Worm (Caenorhabditis elegans): ENCODE measurements around the gene nspc-18.
"Not testable (repeated sequence)": the region's sequence is repeated elsewhere in the genome, so short reads cannot be mapped to it uniquely, and the experiment has no call there.

The nspc-18 gene

ce11 chrX:14537625-14538024, 10.2 kb upstream of the nspc-18 start:
- TF ChIP-seq aly-1 (tag; optimal IDR thresholded peaks at IDR 0.05) (no peak), pes-1 (GFP tag; IDR thresholded peaks at IDR 0.05) (no peak), ceh-36 (tag; optimal IDR thresholded peaks at IDR 0.05) (no peak), ama-1 (optimal IDR thresholded peaks at IDR 0.05) (no peak), tra-4 (tag; optimal IDR thresholded peaks at IDR 0.05) (no peak), tbx-11 (GFP tag; IDR thresholded peaks at IDR 0.05) (no peak), F13C5.2 (tag; optimal IDR thresholded peaks at IDR 0.05) (no peak), hnd-1 (tag; optimal IDR thresholded peaks at IDR 0.05) (no peak), hmg-4 (GFP tag; optimal IDR thresholded peaks at IDR 0.05) (no peak), B0310.2 (tag; optimal IDR thresholded peaks at IDR 0.05) (no peak), scrt-1 (GFP tag; IDR thresholded peaks at IDR 0.05) (no peak), sea-1 (GFP tag; conservative IDR thresholded peaks at IDR 0.05) (no peak), tbx-37 (GFP tag; conservative IDR thresholded peaks at IDR 0.05) (no peak), ceh-13 (GFP tag; optimal IDR thresholded peaks at IDR 0.05) (no peak), ets-7 (tag; optimal IDR thresholded peaks at IDR 0.05) (no peak), flt-1 (GFP tag; IDR thresholded peaks at IDR 0.05) (no peak), hmbx-1 (tag; optimal IDR thresholded peaks at IDR 0.05) (no peak)

ce11 chrX:14535913-14536312, 8.5 kb upstream of the nspc-18 start:
- TF ChIP-seq aly-1 (tag; optimal IDR thresholded peaks at IDR 0.05): no peak
- TF ChIP-seq ceh-36 (tag; optimal IDR thresholded peaks at IDR 0.05): no peak
- TF ChIP-seq hmbx-1 (tag; optimal IDR thresholded peaks at IDR 0.05): no peak
- TF ChIP-seq ama-1 (optimal IDR thresholded peaks at IDR 0.05): no peak
- TF ChIP-seq tra-4 (tag; optimal IDR thresholded peaks at IDR 0.05): no peak
- no peak for TF ChIP-seq scrt-1 (GFP tag; IDR thresholded peaks at IDR 0.05)
- TF ChIP-seq B0310.2 (tag; optimal IDR thresholded peaks at IDR 0.05): no peak
- no peak for TF ChIP-seq pes-1 (GFP tag; IDR thresholded peaks at IDR 0.05)
- no peak for TF ChIP-seq flt-1 (GFP tag; IDR thresholded peaks at IDR 0.05)
- TF ChIP-seq ets-7 (tag; optimal IDR thresholded peaks at IDR 0.05): no peak

DNA sequence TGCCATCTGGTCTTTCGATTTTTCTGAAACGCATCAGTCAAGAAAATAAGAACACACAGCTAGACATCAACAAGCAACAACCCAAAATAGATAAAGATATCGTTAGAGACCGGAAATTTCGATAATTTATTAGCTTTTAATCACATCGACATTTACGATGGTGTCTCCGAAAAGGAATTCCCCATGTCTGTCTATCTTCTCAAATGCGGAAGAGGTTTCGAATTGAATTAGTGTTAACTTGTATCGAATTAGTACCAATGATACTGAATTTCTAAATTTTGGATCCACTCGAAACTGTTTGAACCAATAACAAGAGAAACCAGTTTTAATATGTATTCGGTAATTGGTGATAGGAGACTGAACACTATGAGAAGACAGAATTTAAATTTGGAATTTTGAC, 7.1 kb upstream of the nspc-18 start:
- TF ChIP-seq ets-7 (tag; optimal IDR thresholded peaks at IDR 0.05): no peak
- no peak for TF ChIP-seq hmbx-1 (tag; optimal IDR thresholded peaks at IDR 0.05)
- no peak for TF ChIP-seq F13C5.2 (tag; optimal IDR thresholded peaks at IDR 0.05)
- TF ChIP-seq sea-1 (GFP tag; conservative IDR thresholded peaks at IDR 0.05): no peak
- TF ChIP-seq ama-1 (optimal IDR thresholded peaks at IDR 0.05): no peak
- no peak for TF ChIP-seq hmg-4 (GFP tag; optimal IDR thresholded peaks at IDR 0.05)
- no peak for TF ChIP-seq hnd-1 (tag; optimal IDR thresholded peaks at IDR 0.05)
- no peak for TF ChIP-seq aly-1 (tag; optimal IDR thresholded peaks at IDR 0.05)
- TF ChIP-seq tra-4 (tag; optimal IDR thresholded peaks at IDR 0.05): no peak
- TF ChIP-seq tbx-37 (GFP tag; conservative IDR thresholded peaks at IDR 0.05): no peak
- TF ChIP-seq ceh-36 (tag; optimal IDR thresholded peaks at IDR 0.05): no peak
- TF ChIP-seq B0310.2 (tag; optimal IDR thresholded peaks at IDR 0.05): no peak
- no peak for TF ChIP-seq pes-1 (GFP tag; IDR thresholded peaks at IDR 0.05)
- no peak for TF ChIP-seq scrt-1 (GFP tag; IDR thresholded peaks at IDR 0.05)

DNA sequence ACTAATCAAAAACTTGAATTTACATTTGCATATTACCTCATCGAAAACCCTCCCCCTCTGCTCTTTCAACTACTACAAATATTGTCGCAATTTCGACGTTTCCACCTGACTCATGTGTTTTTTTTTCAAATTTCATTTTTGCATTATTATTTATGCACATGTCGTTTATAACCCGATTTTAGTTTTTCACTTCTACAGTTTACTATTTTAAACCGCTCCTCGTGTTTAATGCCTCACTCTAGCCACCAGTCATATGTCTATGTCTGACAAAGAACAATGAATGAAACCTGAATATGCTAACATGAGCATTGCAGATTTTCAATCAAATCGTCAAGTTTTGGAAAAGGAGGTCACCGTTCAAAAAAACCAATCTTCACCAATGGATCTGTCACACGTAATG, 6.7 kb upstream of the nspc-18 start, which contains the start of gene T24C2.5:
TSS of gene T24C2.5 (plus strand) at position 301 of the 400 bp plus-strand sequence.
- no peak for TF ChIP-seq flt-1 (GFP tag; IDR thresholded peaks at IDR 0.05)
- TF ChIP-seq scrt-1 (GFP tag; IDR thresholded peaks at IDR 0.05): no peak

- TF ChIP-seq tbx-11 (GFP tag; IDR thresholded peaks at IDR 0.05): no peak
- no peak for TF ChIP-seq B0310.2 (tag; optimal IDR thresholded peaks at IDR 0.05)
- TF ChIP-seq ets-7 (tag; optimal IDR thresholded peaks at IDR 0.05): no peak
- TF ChIP-seq F13C5.2 (tag; optimal IDR thresholded peaks at IDR 0.05): no peak
- TF ChIP-seq pes-1 (GFP tag; IDR thresholded peaks at IDR 0.05): no peak
- no peak for TF ChIP-seq hmg-4 (GFP tag; optimal IDR thresholded peaks at IDR 0.05)
- TF ChIP-seq ceh-36 (tag; optimal IDR thresholded peaks at IDR 0.05): no peak
- no peak for TF ChIP-seq sea-1 (GFP tag; conservative IDR thresholded peaks at IDR 0.05)
- TF ChIP-seq aly-1 (tag; optimal IDR thresholded peaks at IDR 0.05): no peak
- no peak for TF ChIP-seq ama-1 (optimal IDR thresholded peaks at IDR 0.05)
- no peak for TF ChIP-seq tra-4 (tag; optimal IDR thresholded peaks at IDR 0.05)
Observed at ce11 chrX:14530107-14530506, 2.6 kb upstream of the nspc-18 start, which contains the start of gene nspc-20. nspc-20 (minus strand) TSS chrX:14530207.

- TF ChIP-seq flt-1 (GFP tag; IDR thresholded peaks at IDR 0.05); F13C5.2 (tag; optimal IDR thresholded peaks at IDR 0.05); ets-7 (tag; optimal IDR thresholded peaks at IDR 0.05): not testable (repeated sequence)
Observed at ce11 chrX:14528399-14528798, 940 bp upstream of the nspc-18 start, which contains the start of gene nspc-19. nspc-19 (plus strand) TSS chrX:14528699.

DNA sequence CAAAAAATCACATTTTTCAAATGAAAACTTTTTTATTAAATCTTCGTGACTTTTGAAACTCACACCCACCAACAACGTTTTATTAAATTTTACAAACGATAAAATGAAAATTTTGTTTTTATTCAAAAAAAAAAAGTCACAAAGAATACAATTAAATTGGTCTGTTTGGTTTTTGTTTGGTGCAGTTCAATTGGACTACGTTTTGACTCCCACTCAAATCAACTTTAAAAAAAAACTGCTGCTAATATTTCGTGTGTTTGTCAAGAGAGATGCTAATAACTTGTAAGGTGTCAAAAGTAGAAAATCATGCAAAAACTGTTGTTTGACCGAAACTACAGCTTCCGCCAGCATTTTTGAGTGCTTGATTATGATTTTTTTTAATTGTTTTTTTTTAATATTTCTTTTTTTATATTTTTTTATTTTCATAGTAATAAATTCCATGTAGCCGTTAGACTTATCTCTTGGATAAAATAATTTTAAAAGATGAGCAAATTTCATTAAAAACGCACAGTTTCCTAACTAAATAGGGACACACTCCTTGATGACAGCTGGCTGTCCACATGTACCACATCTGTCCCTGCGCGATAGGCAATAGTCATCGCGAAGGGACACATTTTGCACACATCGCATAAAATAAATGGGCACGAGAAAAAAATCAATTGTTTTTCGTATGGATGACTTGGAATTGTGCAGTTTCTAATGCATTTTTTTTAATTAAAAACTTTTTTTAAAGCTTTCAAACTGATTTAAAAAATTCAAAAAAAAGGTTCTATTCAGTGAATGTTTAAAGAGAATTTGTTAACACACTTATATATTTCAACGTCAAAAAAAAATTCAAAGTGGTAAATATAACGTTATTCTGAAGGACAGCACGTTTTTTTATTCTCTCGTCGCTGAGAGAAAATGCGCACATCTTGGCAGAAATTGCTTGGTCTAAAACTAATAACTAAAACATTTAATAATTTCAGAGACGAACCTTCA, 1.8 kb downstream of the nspc-18 start:
- TF ChIP-seq hnd-1 (tag; optimal IDR thresholded peaks at IDR 0.05) (no peak), pes-1 (GFP tag; IDR thresholded peaks at IDR 0.05) (no peak; the same call in 1 of the 2 replicates), ceh-36 (tag; optimal IDR thresholded peaks at IDR 0.05) (peak; percentile 8), tra-4 (tag; optimal IDR thresholded peaks at IDR 0.05) (no peak), flt-1 (GFP tag; IDR thresholded peaks at IDR 0.05) (0 out of 2 replicates have a peak, but pooled peaks have one; percentile 8), tbx-11 (GFP tag; IDR thresholded peaks at IDR 0.05) (no peak), F13C5.2 (tag; optimal IDR thresholded peaks at IDR 0.05) (peak; percentile 98), ceh-13 (GFP tag; optimal IDR thresholded peaks at IDR 0.05) (peak; percentile 39), sea-1 (GFP tag; conservative IDR thresholded peaks at IDR 0.05) (peak; percentile 79), hmbx-1 (tag; optimal IDR thresholded peaks at IDR 0.05) (no peak), ama-1 (optimal IDR thresholded peaks at IDR 0.05) (no peak), tbx-37 (GFP tag; conservative IDR thresholded peaks at IDR 0.05) (peak; percentile 60), scrt-1 (GFP tag; IDR thresholded peaks at IDR 0.05) (no peak), B0310.2 (tag; optimal IDR thresholded peaks at IDR 0.05) (no peak), hmg-4 (GFP tag; optimal IDR thresholded peaks at IDR 0.05) (peak; percentile 95), ets-7 (tag; optimal IDR thresholded peaks at IDR 0.05) (no peak)

Data from whole organism, early embryonic.